Fruit fly (Drosophila melanogaster): ENCODE measurements around the gene deltaCOP.

- TF ChIP-seq CG8478 (optimal IDR thresholded peaks at IDR 0.05) (no peak), CTCF (optimal IDR thresholded peaks at IDR 0.05) (no peak)
These were observed at the start of gene deltaCOP for dm6 chrX:1861620-1862184.
